Worm (Caenorhabditis elegans): ENCODE data around the gene zig-6.

DNA sequence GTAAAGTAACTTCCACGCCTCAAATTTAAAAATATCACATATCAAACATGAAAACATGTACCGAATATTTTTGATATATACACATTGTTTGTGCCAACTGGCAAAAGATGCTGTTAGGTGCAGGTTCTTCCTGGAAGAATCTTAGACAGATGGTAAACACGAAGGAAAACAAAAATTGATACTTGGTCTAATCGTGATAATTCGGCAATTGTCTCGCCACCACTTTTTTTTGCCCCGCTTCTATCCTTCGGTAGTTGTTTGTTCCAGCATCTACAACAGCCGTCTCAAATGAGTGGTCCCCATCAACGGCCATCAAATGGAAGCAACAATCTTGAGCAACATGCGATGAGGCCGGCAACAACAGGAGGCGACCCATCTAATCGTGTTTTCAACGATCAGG lies 8.6 kb upstream of the zig-6 start:
- no peak for TF ChIP-seq tab-1 (GFP tag; IDR thresholded peaks at IDR 0.05)
- no peak for TF ChIP-seq flt-1 (GFP tag; IDR thresholded peaks at IDR 0.05)
- no peak for TF ChIP-seq ref-1 (GFP tag; conservative IDR thresholded peaks at IDR 0.05)
- no peak for TF ChIP-seq klf-2 (GFP tag; conservative IDR thresholded peaks at IDR 0.05)
- no peak for TF ChIP-seq cog-1 (tag; optimal IDR thresholded peaks at IDR 0.05)
- TF ChIP-seq ztf-23 (GFP tag; IDR thresholded peaks at IDR 0.05): no peak

Data from whole organism, midembryonic.